Fruit fly (Drosophila melanogaster) whole organism, wandering third instar larva: Measurements from ENCODE around the gene Trf4-1.
A peak's percentile ranks its signal among the peaks of the same experiment; 100 is the strongest.

Experiments
- Abd-B ChIP-seq: fragments of >200 bp; optimal IDR thresholded peaks from 2 replicates; lab custom pipeline; 2017; ENCODE audit warnings: missing biosample characterization, missing genetic modification characterization
- CG32264 ChIP-seq: fragments of 200-800 bp; sonication (Bioruptor generic); optimal IDR thresholded peaks from 2 replicates; lab custom pipeline; 2016; ENCODE audit warnings: missing biosample characterization, missing genetic modification characterization
- CG9705 ChIP-seq: fragments of 200-800 bp; sonication (Bioruptor generic); optimal IDR thresholded peaks from 2 replicates; lab custom pipeline; 2018; ENCODE audit warnings: missing biosample characterization, mild to moderate bottlenecking, missing genetic modification characterization
- CrebA ChIP-seq: fragments of 200-800 bp; sonication (Bioruptor generic); optimal IDR thresholded peaks from 2 replicates; lab custom pipeline; 2016; ENCODE audit warnings: missing biosample characterization, mild to moderate bottlenecking, missing genetic modification characterization, borderline replicate concordance
- Dfd ChIP-seq: fragments of >200 bp; optimal IDR thresholded peaks from 2 replicates; lab custom pipeline; 2017; ENCODE audit warnings: missing biosample characterization, missing genetic modification characterization
- Dif ChIP-seq: fragments of 200-275, 200-300 bp; sonication (Bioruptor generic); optimal IDR thresholded peaks from 2 replicates; lab custom pipeline; 2018; ENCODE audit warnings: missing biosample characterization, missing genetic modification characterization; ENCODE audit not compliant: partially characterized antibody
- GATAd ChIP-seq: sonication (Bioruptor generic); optimal IDR thresholded peaks from 2 replicates; lab custom pipeline; 2016; ENCODE audit warnings: missing biosample characterization, missing genetic modification characterization
- HLH106 ChIP-seq: fragments of 200-800 bp; optimal IDR thresholded peaks from 3 replicates; lab custom pipeline; 2019; ENCODE audit warnings: missing biosample characterization, mild to moderate bottlenecking, missing genetic modification characterization, moderate library complexity
- Hnf4 ChIP-seq: fragments of 200-800 bp; sonication (Bioruptor generic); optimal IDR thresholded peaks from 2 replicates; lab custom pipeline; 2016; ENCODE audit warnings: missing biosample characterization, mild to moderate bottlenecking, missing genetic modification characterization
- Hr78 ChIP-seq: fragments of >200 bp; optimal IDR thresholded peaks from 2 replicates; lab custom pipeline; 2017; ENCODE audit warnings: missing biosample characterization, missing genetic modification characterization
- Hr83 ChIP-seq: fragments of 200-300 bp; sonication (Bioruptor generic); optimal IDR thresholded peaks from 2 replicates; lab custom pipeline; 2016; ENCODE audit warnings: missing biosample characterization, mild to moderate bottlenecking, missing genetic modification characterization, moderate library complexity; ENCODE audit not compliant: poor library complexity, severe bottlenecking
- Jra ChIP-seq: sonication (Bioruptor generic); optimal IDR thresholded peaks from 2 replicates; lab custom pipeline; 2016; ENCODE audit warnings: missing biosample characterization, missing genetic modification characterization
- Mio ChIP-seq: sonication (Bioruptor generic); optimal IDR thresholded peaks from 2 replicates; lab custom pipeline; 2016; ENCODE audit warnings: missing biosample characterization, missing genetic modification characterization
- Myc ChIP-seq: fragments of >200 bp; optimal IDR thresholded peaks from 2 replicates; lab custom pipeline; 2017
- N ChIP-seq: fragments of >200 bp; optimal IDR thresholded peaks from 2 replicates; lab custom pipeline; 2018; ENCODE audit warnings: missing biosample characterization, missing external identifiers, missing genetic modification characterization
- OdsH ChIP-seq: fragments of 200-800 bp; sonication (Bioruptor generic); optimal IDR thresholded peaks from 2 replicates; lab custom pipeline; 2016; ENCODE audit warnings: missing biosample characterization, mild to moderate bottlenecking, missing genetic modification characterization
- Rel ChIP-seq, 2 experiments: fragments of 200-800 bp; sonication (Bioruptor generic) in 1 of 2; optimal IDR thresholded peaks; 2 replicates in 1 of 2; 3 replicates in 1 of 2; lab custom pipeline; 2016 to 2019; ENCODE audit warnings: mild to moderate bottlenecking in 2 of 2, missing biosample characterization in 2 of 2, missing genetic modification characterization in 2 of 2, moderate library complexity in 1 of 2
- Sp1 ChIP-seq: fragments of 200-800 bp; sonication (Bioruptor generic); optimal IDR thresholded peaks from 3 replicates; lab custom pipeline; 2019; ENCODE audit warnings: missing biosample characterization, mild to moderate bottlenecking, missing genetic modification characterization, moderate library complexity
- Vsx2 ChIP-seq: fragments of 200-300, 225-300 bp; sonication (Bioruptor generic); optimal IDR thresholded peaks from 2 replicates; lab custom pipeline; 2018; ENCODE audit warnings: missing biosample characterization, missing genetic modification characterization; ENCODE audit not compliant: partially characterized antibody
- br ChIP-seq: fragments of 200-800 bp; sonication (Bioruptor generic); optimal IDR thresholded peaks from 2 replicates; lab custom pipeline; 2016; ENCODE audit warnings: missing biosample characterization, missing genetic modification characterization
- brk ChIP-seq: fragments of 200-800 bp; sonication (Bioruptor generic); optimal IDR thresholded peaks from 2 replicates; lab custom pipeline; 2016; ENCODE audit warnings: missing biosample characterization, mild to moderate bottlenecking, missing genetic modification characterization
- dl ChIP-seq, 2 experiments: fragments of 175-275, 200-275 bp in 1 of 2; fragments of 200-275 bp in 1 of 2; sonication (Bioruptor generic); optimal IDR thresholded peaks; lab custom pipeline; 2018; ENCODE audit warnings: mild to moderate bottlenecking in 2 of 2, missing biosample characterization in 2 of 2, missing genetic modification characterization in 2 of 2, moderate library complexity in 2 of 2; ENCODE audit not compliant: partially characterized antibody in 2 of 2, insufficient read depth in 1 of 2
- dmrt93B ChIP-seq: fragments of 200-800 bp; sonication (Bioruptor generic); optimal IDR thresholded peaks from 2 replicates; lab custom pipeline; 2018; ENCODE audit warnings: missing biosample characterization, mild to moderate bottlenecking, missing genetic modification characterization
- dsf ChIP-seq: sonication (Bioruptor generic); optimal IDR thresholded peaks from 2 replicates; lab custom pipeline; 2016; ENCODE audit warnings: missing biosample characterization, missing genetic modification characterization, borderline replicate concordance
- ey ChIP-seq: fragments of 200-800 bp; sonication (Bioruptor generic); optimal IDR thresholded peaks from 2 replicates; lab custom pipeline; 2016; ENCODE audit warnings: missing biosample characterization, missing genetic modification characterization
- foxo ChIP-seq, 2 experiments: fragments of 200-800 bp; sonication (Bioruptor generic); optimal IDR thresholded peaks; 2 replicates in 1 of 2; 3 replicates in 1 of 2; lab custom pipeline; 2016 to 2017; ENCODE audit warnings: missing biosample characterization in 2 of 2, missing genetic modification characterization in 2 of 2
- fru ChIP-seq: fragments of 200-800 bp; sonication (Bioruptor generic); optimal IDR thresholded peaks from 3 replicates; lab custom pipeline; 2016; ENCODE audit warnings: missing biosample characterization, mild to moderate bottlenecking, missing genetic modification characterization
- h ChIP-seq: fragments of 200-800 bp; sonication (Bioruptor generic); optimal IDR thresholded peaks from 3 replicates; lab custom pipeline; 2016; ENCODE audit warnings: missing biosample characterization, mild to moderate bottlenecking, missing genetic modification characterization
- jim ChIP-seq: fragments of 175-275, 200-325 bp; sonication (Bioruptor generic); optimal IDR thresholded peaks from 2 replicates; lab custom pipeline; 2016; ENCODE audit warnings: missing biosample characterization, mild to moderate bottlenecking, missing genetic modification characterization
- lola ChIP-seq: fragments of >200 bp; optimal IDR thresholded peaks from 2 replicates; lab custom pipeline; 2017; ENCODE audit warnings: missing biosample characterization, missing genetic modification characterization
- pan ChIP-seq: fragments of >200 bp; optimal IDR thresholded peaks from 2 replicates; lab custom pipeline; 2017
- psq ChIP-seq: fragments of 200-800 bp; sonication (Bioruptor generic); optimal IDR thresholded peaks from 3 replicates; lab custom pipeline; 2017; ENCODE audit warnings: missing biosample characterization, mild to moderate bottlenecking, missing genetic modification characterization, moderate library complexity
- rgr ChIP-seq: fragments of 200-800 bp; sonication (Bioruptor generic); optimal IDR thresholded peaks from 3 replicates; lab custom pipeline; 2016; ENCODE audit warnings: missing biosample characterization, mild to moderate bottlenecking, missing genetic modification characterization
- sage ChIP-seq: fragments of 200-800 bp; sonication (Bioruptor generic); optimal IDR thresholded peaks from 2 replicates; lab custom pipeline; 2016; ENCODE audit warnings: missing biosample characterization, mild to moderate bottlenecking, missing genetic modification characterization
- sv ChIP-seq: fragments of 200-800 bp; sonication (Bioruptor generic); optimal IDR thresholded peaks from 3 replicates; lab custom pipeline; 2016; ENCODE audit warnings: missing biosample characterization, missing genetic modification characterization
- tai ChIP-seq: sonication (Bioruptor generic); optimal IDR thresholded peaks from 2 replicates; lab custom pipeline; 2016; ENCODE audit warnings: missing biosample characterization, missing genetic modification characterization
- usp ChIP-seq: fragments of >200 bp; optimal IDR thresholded peaks from 2 replicates; lab custom pipeline; 2017; ENCODE audit warnings: missing biosample characterization, missing genetic modification characterization
- woc ChIP-seq: sonication (Bioruptor generic); optimal IDR thresholded peaks from 2 replicates; lab custom pipeline; 2016; ENCODE audit warnings: missing biosample characterization, mild to moderate bottlenecking, missing genetic modification characterization

Trf4-1 gene

DNA sequence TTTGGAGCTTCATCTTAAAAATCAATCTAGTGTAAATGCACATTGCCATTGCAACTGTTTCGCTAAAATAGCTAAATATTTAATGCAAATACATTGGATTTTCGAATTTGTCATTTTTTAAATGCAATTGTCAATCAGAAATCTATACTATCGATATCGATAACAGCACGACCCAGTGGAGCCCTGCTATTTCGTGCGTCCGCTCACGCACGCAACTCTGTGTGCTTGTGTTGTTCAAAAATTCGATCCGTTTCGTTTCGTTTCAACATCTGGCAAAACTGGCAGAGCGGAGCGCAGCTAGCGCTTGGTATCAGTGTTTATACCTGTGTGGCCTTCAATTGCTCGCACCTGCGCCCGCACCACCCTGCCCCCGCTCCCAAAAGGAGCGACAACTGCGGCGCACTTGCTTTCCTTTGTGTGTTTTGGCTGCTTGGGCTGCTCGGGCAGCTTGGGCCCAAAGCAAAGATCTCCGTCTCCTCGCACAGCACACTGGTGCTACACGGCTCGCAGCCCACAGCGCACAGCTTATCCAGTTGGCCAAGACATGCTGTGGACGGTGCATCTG lies 28.6 kb downstream of the Trf4-1 start, which contains the start of gene CG12081:
Gene CG12081, plus strand, starts transcription at position 205 of the 565 bp plus-strand sequence.
- TF ChIP-seq HLH106 (peak; percentile 18), usp (GFP tag; lab: Kevin White, UChicago) (no peak), brk (GFP tag; lab: Kevin White, UChicago) (no peak), Abd-B (GFP tag; lab: Kevin White, UChicago) (no peak), h (GFP tag; lab: Kevin White, UChicago) (peak; percentile 23), tai (no peak), Sp1 (GFP tag; lab: Kevin White, UChicago) (peak; percentile 6), sage (GFP tag; lab: Kevin White, UChicago) (no peak), Rel (GFP tag; optimal IDR thresholded peaks at IDR 0.05; lab: Kevin White, UChicago) (no peak), Rel (tag; optimal IDR thresholded peaks at IDR 0.05; lab: Kevin White, UChicago) (peak; percentile 35), woc (GFP tag; lab: Kevin White, UChicago) (peak; percentile 38), br (GFP tag; lab: Kevin White, UChicago) (no peak), jim (GFP tag; lab: Kevin White, UChicago) (no peak), Dfd (GFP tag; lab: Kevin White, UChicago) (no peak), rgr (peak; percentile 16), foxo (GFP tag; optimal IDR thresholded peaks at IDR 0.05; lab: Kevin White, UChicago) (no peak), fru (peak; percentile 2), N (GFP tag; lab: Kevin White, UChicago) (peak; percentile 80)

DNA sequence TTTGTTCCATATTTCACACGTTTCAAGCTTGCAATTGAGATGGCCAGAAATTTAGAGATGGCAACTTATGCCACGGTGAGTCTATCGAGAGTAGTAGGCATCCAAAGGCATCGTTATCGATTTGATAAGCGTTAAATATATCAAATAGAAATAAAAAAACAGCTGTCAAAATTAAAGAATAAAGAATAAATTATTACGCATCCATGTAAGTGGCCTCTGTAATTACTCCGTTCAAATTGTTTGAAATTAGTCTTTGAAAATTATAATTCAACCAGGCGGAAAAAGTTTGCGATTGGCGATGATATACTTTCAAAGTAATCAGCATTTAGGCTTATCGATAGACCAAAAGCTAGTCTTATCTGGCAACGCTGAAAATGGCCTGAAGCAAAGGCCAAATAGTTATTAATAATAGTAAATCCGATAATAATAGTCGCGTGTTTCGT lies 31.6 kb downstream of the Trf4-1 start, which contains the start of the genes CG12659 and Crag:
Gene CG12659, minus strand, starts transcription at position 45 of the 443 bp plus-strand sequence.
Gene Crag, plus strand, starts transcription at position 347 of the 443 bp plus-strand sequence.
- no peak for TF ChIP-seq brk (GFP tag; lab: Kevin White, UChicago)
- no peak for TF ChIP-seq tai
- peak; percentile 45 for TF ChIP-seq Hnf4 (GFP tag; lab: Kevin White, UChicago)
- no peak for TF ChIP-seq dmrt93B
- peak; percentile 39 for TF ChIP-seq Jra (GFP tag; lab: Kevin White, UChicago)
- TF ChIP-seq Mio (GFP tag; lab: Kevin White, UChicago), result no peak
- TF ChIP-seq Sp1 (GFP tag; lab: Kevin White, UChicago), result no peak
- no peak for TF ChIP-seq Hr83 (GFP tag; lab: Kevin White, UChicago)
- TF ChIP-seq OdsH (GFP tag; lab: Kevin White, UChicago), result no peak
- no peak for TF ChIP-seq br (GFP tag; lab: Kevin White, UChicago)
- no peak for TF ChIP-seq psq (GFP tag; lab: Kevin White, UChicago)
- TF ChIP-seq CG9705 (GFP tag; lab: Kevin White, UChicago), result no peak
- no peak for TF ChIP-seq Dif
- no peak for TF ChIP-seq Hr78 (GFP tag; lab: Kevin White, UChicago)
- no peak for TF ChIP-seq GATAd (GFP tag; lab: Kevin White, UChicago)
- TF ChIP-seq pan (lab: Kevin White, UChicago), result no peak
- no peak for TF ChIP-seq jim (GFP tag; lab: Kevin White, UChicago)
- TF ChIP-seq sage (GFP tag; lab: Kevin White, UChicago), result no peak
- no peak for TF ChIP-seq Myc (lab: Kevin White, UChicago)
- no peak for TF ChIP-seq dsf (GFP tag; lab: Kevin White, UChicago)
- no peak for TF ChIP-seq h (GFP tag; lab: Kevin White, UChicago)
- TF ChIP-seq woc (GFP tag; lab: Kevin White, UChicago), result no peak
- TF ChIP-seq foxo (GFP tag; optimal IDR thresholded peaks at IDR 0.05; lab: Kevin White, UChicago), result peak in 1 of 2 experiments; percentile 14
- no peak for TF ChIP-seq Vsx2 (GFP tag; lab: Kevin White, UChicago)
- no peak for TF ChIP-seq CG32264
- TF ChIP-seq N (GFP tag; lab: Kevin White, UChicago), result no peak
- no peak for TF ChIP-seq lola (GFP tag; lab: Kevin White, UChicago)
- TF ChIP-seq ey, result no peak
- no peak for TF ChIP-seq Rel (GFP tag; optimal IDR thresholded peaks at IDR 0.05; lab: Kevin White, UChicago)
- no peak for TF ChIP-seq Rel (tag; optimal IDR thresholded peaks at IDR 0.05; lab: Kevin White, UChicago)
- no peak for TF ChIP-seq Dfd (GFP tag; lab: Kevin White, UChicago)
- no peak for TF ChIP-seq CrebA (GFP tag; lab: Kevin White, UChicago)
- TF ChIP-seq rgr, result no peak
- no peak for TF ChIP-seq usp (GFP tag; lab: Kevin White, UChicago)
- no peak for TF ChIP-seq Abd-B (GFP tag; lab: Kevin White, UChicago)
- TF ChIP-seq fru, result peak; percentile 18
- TF ChIP-seq sv (GFP tag; lab: Kevin White, UChicago), result no peak
- no peak for TF ChIP-seq dl (GFP tag; optimal IDR thresholded peaks at IDR 0.05; lab: Kevin White, UChicago; ENCODE audit: insufficient read depth in 1 of 2, partially characterized antibody in 2 of 2)
- TF ChIP-seq HLH106, result peak; percentile 12
